Worm (Caenorhabditis elegans) whole organism, L4 larva: ENCODE measurements around the gene T07A9.12.

Source experiments
- D1046.2 ChIP-seq: fragments of 200-800 bp; sonication (Bioruptor generic); IDR thresholded peaks from 2 replicates; pipeline ENCODE4 v1.3.6; 2022; ENCODE audit warnings: missing genetic modification characterization, missing compliant biosample characterization
- F37D6.2 ChIP-seq: sonication (generic microtip); optimal IDR thresholded peaks from 2 replicates; lab custom pipeline; 2016; ENCODE audit warnings: mild to moderate bottlenecking, missing genetic modification characterization, missing compliant biosample characterization
- F49E8.2 ChIP-seq: sonication (generic microtip); optimal IDR thresholded peaks from 2 replicates; lab custom pipeline; 2016; ENCODE audit warnings: missing compliant biosample characterization, mild to moderate bottlenecking, missing genetic modification characterization, borderline replicate concordance
- T26A8.4 ChIP-seq: fragments of 200-800 bp; sonication (Bioruptor generic); IDR thresholded peaks from 2 replicates; pipeline ENCODE4 v1.3.6; 2022; ENCODE audit warnings: missing genetic modification characterization, missing compliant biosample characterization
- Y48G9A.11 ChIP-seq: fragments of 200-800 bp; sonication (Bioruptor generic); IDR thresholded peaks from 2 replicates; pipeline ENCODE4 v1.3.6; 2022; ENCODE audit warnings: missing genetic modification reagents, missing genetic modification characterization, missing compliant biosample characterization
- Y75B8A.6 ChIP-seq: fragments of 200-800 bp; sonication (Bioruptor generic); IDR thresholded peaks from 2 replicates; pipeline ENCODE4 v1.3.6; 2022; ENCODE audit warnings: missing genetic modification reagents, missing genetic modification characterization, missing compliant biosample characterization
- ZK337.2 ChIP-seq: fragments of 200-800 bp; sonication (Bioruptor generic); IDR thresholded peaks from 2 replicates; pipeline ENCODE4 v1.3.6; 2022; ENCODE audit warnings: missing genetic modification reagents, missing genetic modification characterization, missing compliant biosample characterization
- aly-2 ChIP-seq: sonication (generic microtip); optimal IDR thresholded peaks from 2 replicates; lab custom pipeline; 2018; ENCODE audit warnings: missing biosample characterization, missing genetic modification characterization
- arid-1 ChIP-seq: fragments of 200-800 bp; sonication (Bioruptor generic); conservative IDR thresholded peaks from 2 replicates; pipeline ENCODE4 v1.3.6; 2022; ENCODE audit warnings: missing genetic modification reagents, missing genetic modification characterization, missing compliant biosample characterization
- ceh-44 ChIP-seq: fragments of 200-800 bp; sonication (Bioruptor generic); IDR thresholded peaks from 2 replicates; pipeline ENCODE4 v1.3.6; 2022; ENCODE audit warnings: missing genetic modification reagents, missing genetic modification characterization, missing compliant biosample characterization
- ceh-62 ChIP-seq: sonication (generic microtip); optimal IDR thresholded peaks from 2 replicates; lab custom pipeline; 2017; ENCODE audit warnings: missing biosample characterization, missing genetic modification characterization
- ces-1 ChIP-seq: fragments of 150-350 bp; sonication (generic microtip); optimal IDR thresholded peaks from 4 replicates; lab custom pipeline; 2014; ENCODE audit warnings: missing biosample characterization, missing genetic modification reagents, missing genetic modification characterization
- cey-2 ChIP-seq: sonication (generic microtip); optimal IDR thresholded peaks from 3 replicates; lab custom pipeline; 2017; ENCODE audit warnings: missing genetic modification characterization, mild to moderate bottlenecking, missing compliant biosample characterization, antibody characterized with exemption, borderline replicate concordance; ENCODE audit not compliant: insufficient read depth
- ctbp-1 ChIP-seq: fragments of 200-800 bp; sonication (Bioruptor generic); IDR thresholded peaks from 2 replicates; pipeline ENCODE4 v1.3.6; 2022; ENCODE audit warnings: missing genetic modification reagents, missing genetic modification characterization, missing compliant biosample characterization
- daf-12 ChIP-seq: fragments of 150-350 bp; optimal IDR thresholded peaks from 2 replicates; lab custom pipeline; 2014; ENCODE audit warnings: missing biosample characterization, missing genetic modification reagents, missing genetic modification characterization
- daf-19 ChIP-seq: fragments of 200-800 bp; sonication (Bioruptor generic); conservative IDR thresholded peaks from 2 replicates; pipeline ENCODE4 v1.3.6; 2022; ENCODE audit warnings: missing genetic modification characterization, missing compliant biosample characterization
- duxl-1 ChIP-seq: sonication (generic microtip); optimal IDR thresholded peaks from 2 replicates; lab custom pipeline; 2016; ENCODE audit warnings: mild to moderate bottlenecking, missing genetic modification characterization, moderate library complexity, missing compliant biosample characterization; ENCODE audit not compliant: poor library complexity
- egl-27 ChIP-seq: sonication (generic microtip); optimal IDR thresholded peaks from 3 replicates; lab custom pipeline; 2017; ENCODE audit warnings: missing biosample characterization, missing genetic modification reagents, missing genetic modification characterization
- egl-43 ChIP-seq: fragments of 200-800 bp; sonication (Bioruptor generic); IDR thresholded peaks from 2 replicates; pipeline ENCODE4 v1.3.6; 2022; ENCODE audit warnings: missing genetic modification reagents, missing genetic modification characterization, missing compliant biosample characterization
- fkh-10 ChIP-seq: fragments of 150-350 bp; optimal IDR thresholded peaks from 2 replicates; lab custom pipeline; 2014; ENCODE audit warnings: missing biosample characterization, missing genetic modification reagents, missing genetic modification characterization
- hlh-11 ChIP-seq: fragments of 200-800 bp; sonication (Bioruptor generic); optimal IDR thresholded peaks from 2 replicates; lab custom pipeline; 2018; ENCODE audit warnings: mild to moderate bottlenecking, missing genetic modification characterization, missing compliant biosample characterization
- hlh-30 ChIP-seq: sonication (generic microtip); optimal IDR thresholded peaks from 2 replicates; lab custom pipeline; 2017; ENCODE audit warnings: antibody characterized with exemption, mild to moderate bottlenecking, missing genetic modification characterization, missing compliant biosample characterization; ENCODE audit not compliant: insufficient read depth
- hmg-1.1 ChIP-seq: fragments of 200-800 bp; sonication (Bioruptor generic); IDR thresholded peaks from 2 replicates; pipeline ENCODE4 v1.3.6; 2022; ENCODE audit warnings: missing genetic modification reagents, missing genetic modification characterization, missing compliant biosample characterization
- lim-7 ChIP-seq: fragments of 200-800 bp; sonication (Bioruptor generic); IDR thresholded peaks from 2 replicates; pipeline ENCODE4 v1.3.6; 2022; ENCODE audit warnings: missing genetic modification characterization, missing compliant biosample characterization
- lin-1 ChIP-seq: fragments of 200-800 bp; sonication (Bioruptor generic); IDR thresholded peaks from 2 replicates; pipeline ENCODE4 v1.3.6; 2022; ENCODE audit warnings: missing genetic modification reagents, missing genetic modification characterization, missing compliant biosample characterization
- lin-13 ChIP-seq: fragments of 150-350 bp; optimal IDR thresholded peaks from 2 replicates; lab custom pipeline; 2014; ENCODE audit warnings: missing biosample characterization, missing genetic modification reagents, missing genetic modification characterization
- lin-15B ChIP-seq: fragments of 150-350 bp; sonication (generic microtip); optimal IDR thresholded peaks from 3 replicates; lab custom pipeline; 2014; ENCODE audit warnings: missing biosample characterization, missing genetic modification characterization
- lin-38 ChIP-seq: fragments of 200-800 bp; sonication (Bioruptor generic); IDR thresholded peaks from 2 replicates; pipeline ENCODE4 v1.3.6; 2022; ENCODE audit warnings: missing genetic modification reagents, missing genetic modification characterization, missing compliant biosample characterization
- mes-2 ChIP-seq: sonication (generic microtip); optimal IDR thresholded peaks from 2 replicates; lab custom pipeline; 2016; ENCODE audit warnings: missing genotype, mild to moderate bottlenecking, missing genetic modification characterization, missing compliant biosample characterization; ENCODE audit not compliant: poor library complexity, severe bottlenecking
- mxl-2 ChIP-seq: fragments of 200-800 bp; sonication (Bioruptor generic); conservative IDR thresholded peaks from 2 replicates; pipeline ENCODE4 v1.3.6; 2022; ENCODE audit warnings: missing genetic modification reagents, missing genetic modification characterization, missing compliant biosample characterization
- nhr-111 ChIP-seq: fragments of 200-800 bp; sonication (Bioruptor generic); optimal IDR thresholded peaks from 2 replicates; lab custom pipeline; 2018; ENCODE audit warnings: mild to moderate bottlenecking, missing genetic modification characterization, missing compliant biosample characterization
- nhr-28 ChIP-seq: fragments of 150-350 bp; optimal IDR thresholded peaks from 2 replicates; lab custom pipeline; 2014; ENCODE audit warnings: missing biosample characterization, missing genetic modification characterization
- nhr-41 ChIP-seq: fragments of 200-800 bp; sonication (Bioruptor generic); IDR thresholded peaks from 2 replicates; pipeline ENCODE4 v1.3.6; 2022; ENCODE audit warnings: missing genetic modification reagents, missing genetic modification characterization, missing compliant biosample characterization
- nhr-48 ChIP-seq: sonication (generic microtip); optimal IDR thresholded peaks from 2 replicates; lab custom pipeline; 2016; ENCODE audit warnings: mild to moderate bottlenecking, missing genetic modification characterization, missing compliant biosample characterization
- php-3 ChIP-seq: fragments of 200-800 bp; sonication (Bioruptor generic); IDR thresholded peaks from 2 replicates; pipeline ENCODE4 v1.3.6; 2022; ENCODE audit warnings: missing genetic modification reagents, missing genetic modification characterization, missing compliant biosample characterization
- rbr-2 ChIP-seq: sonication (generic microtip); optimal IDR thresholded peaks from 2 replicates; lab custom pipeline; 2016; ENCODE audit warnings: missing genotype, missing genetic modification characterization, missing compliant biosample characterization
- saeg-2 ChIP-seq: fragments of 200-800 bp; sonication (Bioruptor generic); IDR thresholded peaks from 2 replicates; pipeline ENCODE4 v1.3.6; 2022; ENCODE audit warnings: missing genetic modification reagents, missing genetic modification characterization, missing compliant biosample characterization
- snpc-1.2 ChIP-seq: fragments of 200-800 bp; sonication (Bioruptor generic); IDR thresholded peaks from 2 replicates; pipeline ENCODE4 v1.3.6; 2022; ENCODE audit warnings: missing genetic modification reagents, missing genetic modification characterization, missing compliant biosample characterization
- snpc-4 ChIP-seq: fragments of 150-350 bp; optimal IDR thresholded peaks from 2 replicates; lab custom pipeline; 2014; ENCODE audit warnings: missing biosample characterization, missing genetic modification characterization
- spr-1 ChIP-seq: sonication (generic microtip); optimal IDR thresholded peaks from 2 replicates; lab custom pipeline; 2016; ENCODE audit warnings: mild to moderate bottlenecking, missing genetic modification characterization, missing compliant biosample characterization
- tag-97 ChIP-seq: fragments of 200-800 bp; sonication (Bioruptor generic); IDR thresholded peaks from 2 replicates; pipeline ENCODE4 v1.3.6; 2022; ENCODE audit warnings: missing genetic modification characterization, missing compliant biosample characterization
- tra-1 ChIP-seq: fragments of 200-800 bp; sonication (Bioruptor generic); IDR thresholded peaks from 2 replicates; pipeline ENCODE4 v1.3.6; 2022; ENCODE audit warnings: missing genetic modification reagents, missing genetic modification characterization, missing compliant biosample characterization
- unc-39 ChIP-seq: sonication (generic microtip); optimal IDR thresholded peaks from 2 replicates; lab custom pipeline; 2017; ENCODE audit warnings: missing biosample characterization, missing genetic modification characterization
- unc-62 ChIP-seq, 3 experiments: fragments of 150-350 bp in 1 of 3; sonication (generic microtip); optimal IDR thresholded peaks in 2 of 3; peaks in 1 of 3; 1 replicate in 1 of 3; 2 replicates in 2 of 3; lab custom pipeline; 2014 to 2017; ENCODE audit warnings: missing biosample characterization in 3 of 3, missing genetic modification characterization in 3 of 3, missing genetic modification reagents in 3 of 3, missing genotype in 1 of 3
- vab-7 ChIP-seq: fragments of 200-800 bp; sonication (Bioruptor generic); IDR thresholded peaks from 2 replicates; pipeline ENCODE4 v1.3.6; 2022; ENCODE audit warnings: missing genetic modification reagents, missing genetic modification characterization, missing compliant biosample characterization
- zag-1 ChIP-seq: fragments of 150-350 bp; optimal IDR thresholded peaks from 2 replicates; lab custom pipeline; 2014; ENCODE audit warnings: missing biosample characterization, missing genetic modification characterization
- zfp-2 ChIP-seq: sonication (generic microtip); optimal IDR thresholded peaks from 2 replicates; lab custom pipeline; 2016; ENCODE audit warnings: mild to moderate bottlenecking, missing genetic modification characterization, missing compliant biosample characterization
- zip-2 ChIP-seq: fragments of 150-350 bp; optimal IDR thresholded peaks from 2 replicates; lab custom pipeline; 2014; ENCODE audit warnings: missing biosample characterization, missing genetic modification characterization
- ztf-11 ChIP-seq: fragments of 150-350 bp; optimal IDR thresholded peaks from 2 replicates; lab custom pipeline; 2014; ENCODE audit warnings: missing biosample characterization, missing genetic modification characterization
- ztf-7 ChIP-seq: fragments of 150-350 bp; optimal IDR thresholded peaks from 2 replicates; lab custom pipeline; 2014; ENCODE audit warnings: missing biosample characterization, missing genetic modification characterization

The T07A9.12 gene

ce11 chrIV:390279-390678, 20.4 kb upstream of the T07A9.12 start, which contains the start of the genes ears-2 and uncp-18 (continued):
- TF ChIP-seq aly-2 (tag; lab: Kevin White, UChicago) (peak; percentile 54), zip-2 (tag; lab: Kevin White, UChicago) (peak; percentile 38), mes-2 (tag; lab: Kevin White, UChicago) (peak; percentile 99), snpc-1.2 (GFP tag; lab: Robert Waterston, UW) (peak; percentile 75), tra-1 (peak; percentile 74; the same call in 1 of the 2 replicates), saeg-2 (no peak), duxl-1 (tag; lab: Kevin White, UChicago) (peak; percentile 94), spr-1 (peak; percentile 90), unc-62 (GFP tag; optimal IDR thresholded peaks at IDR 0.05 in 1 of 2; lab: Kevin White, UChicago) (no peak), unc-62 (tag; optimal IDR thresholded peaks at IDR 0.05; lab: Kevin White, UChicago) (no peak), F37D6.2 (tag; lab: Kevin White, UChicago) (peak; percentile 79), D1046.2 (GFP tag; lab: Robert Waterston, UW) (0 out of 2 replicates have a peak, but pooled peaks have one; percentile 47), F49E8.2 (tag; lab: Kevin White, UChicago) (peak; percentile 55), nhr-111 (GFP tag; lab: Kevin White, UChicago) (no peak), ztf-11 (no peak), lin-15B (peak; percentile 62), ceh-62 (no peak), rbr-2 (tag; lab: Kevin White, UChicago) (peak; percentile 91), zfp-2 (tag; lab: Kevin White, UChicago) (peak; percentile 76), nhr-41 (GFP tag; lab: Robert Waterston, UW) (0 out of 2 replicates have a peak, but pooled peaks have one; percentile 59), lim-7 (GFP tag; lab: Robert Waterston, UW) (peak; percentile 79), T26A8.4 (GFP tag; lab: Robert Waterston, UW) (peak; percentile 90), php-3 (GFP tag; lab: Robert Waterston, UW) (peak; percentile 71; the same call in 1 of the 2 replicates), daf-12 (tag; lab: Kevin White, UChicago) (no peak), ces-1 (GFP tag; lab: Kevin White, UChicago) (peak; percentile 53), lin-38 (peak; percentile 90), hlh-11 (peak; percentile 83), nhr-48 (peak; percentile 71), Y48G9A.11 (GFP tag; lab: Robert Waterston, UW) (peak; percentile 49; the same call in 1 of the 2 replicates), egl-43 (GFP tag; lab: Robert Waterston, UW) (peak; percentile 88), ctbp-1 (GFP tag; lab: Robert Waterston, UW) (peak; percentile 87), ZK337.2 (GFP tag; lab: Robert Waterston, UW) (peak; percentile 80), mxl-2 (no peak), fkh-10 (GFP tag; lab: Kevin White, UChicago) (peak; percentile 43), hmg-1.1 (GFP tag; lab: Robert Waterston, UW) (peak; percentile 95), arid-1 (GFP tag; lab: Robert Waterston, UW) (peak; percentile 96), cey-2 (tag; lab: Kevin White, UChicago) (no peak), tag-97 (GFP tag; lab: Robert Waterston, UW) (no peak), hlh-30 (tag; lab: Kevin White, UChicago) (peak; percentile 71), lin-1 (peak; percentile 79), unc-39 (tag; lab: Kevin White, UChicago) (no peak), zag-1 (tag; lab: Kevin White, UChicago) (no peak), daf-19 (no peak), Y75B8A.6 (GFP tag; lab: Robert Waterston, UW) (peak; percentile 81; the same call in 1 of the 2 replicates), egl-27 (tag; lab: Kevin White, UChicago) (no peak), nhr-28 (peak; percentile 63), lin-13 (GFP tag; lab: Kevin White, UChicago) (peak; percentile 92), ztf-7 (tag; lab: Kevin White, UChicago) (peak; percentile 71), snpc-4 (no peak), ceh-44 (GFP tag; lab: Robert Waterston, UW) (peak; percentile 89), vab-7 (peak; percentile 98)
